Fruit fly (Drosophila melanogaster) whole organism, wandering third instar larva: ENCODE results near the gene dpp.

Experiments used
- Abd-B ChIP-seq: fragments of >200 bp; optimal IDR thresholded peaks from 2 replicates; lab custom pipeline; 2017; ENCODE audit warnings: missing biosample characterization, missing genetic modification characterization
- CG32264 ChIP-seq: fragments of 200-800 bp; sonication (Bioruptor generic); optimal IDR thresholded peaks from 2 replicates; lab custom pipeline; 2016; ENCODE audit warnings: missing biosample characterization, missing genetic modification characterization
- CrebA ChIP-seq: fragments of 200-800 bp; sonication (Bioruptor generic); optimal IDR thresholded peaks from 2 replicates; lab custom pipeline; 2016; ENCODE audit warnings: missing biosample characterization, mild to moderate bottlenecking, missing genetic modification characterization, borderline replicate concordance
- Dfd ChIP-seq: fragments of >200 bp; optimal IDR thresholded peaks from 2 replicates; lab custom pipeline; 2017; ENCODE audit warnings: missing biosample characterization, missing genetic modification characterization
- Dif ChIP-seq: fragments of 200-275, 200-300 bp; sonication (Bioruptor generic); optimal IDR thresholded peaks from 2 replicates; lab custom pipeline; 2018; ENCODE audit warnings: missing biosample characterization, missing genetic modification characterization; ENCODE audit not compliant: partially characterized antibody
- GATAd ChIP-seq: sonication (Bioruptor generic); optimal IDR thresholded peaks from 2 replicates; lab custom pipeline; 2016; ENCODE audit warnings: missing biosample characterization, missing genetic modification characterization
- HLH106 ChIP-seq: fragments of 200-800 bp; optimal IDR thresholded peaks from 3 replicates; lab custom pipeline; 2019; ENCODE audit warnings: missing biosample characterization, mild to moderate bottlenecking, missing genetic modification characterization, moderate library complexity
- Hr78 ChIP-seq: fragments of >200 bp; optimal IDR thresholded peaks from 2 replicates; lab custom pipeline; 2017; ENCODE audit warnings: missing biosample characterization, missing genetic modification characterization
- Hr83 ChIP-seq: fragments of 200-300 bp; sonication (Bioruptor generic); optimal IDR thresholded peaks from 2 replicates; lab custom pipeline; 2016; ENCODE audit warnings: missing biosample characterization, mild to moderate bottlenecking, missing genetic modification characterization, moderate library complexity; ENCODE audit not compliant: poor library complexity, severe bottlenecking
- Jra ChIP-seq: sonication (Bioruptor generic); optimal IDR thresholded peaks from 2 replicates; lab custom pipeline; 2016; ENCODE audit warnings: missing biosample characterization, missing genetic modification characterization
- Mio ChIP-seq: sonication (Bioruptor generic); optimal IDR thresholded peaks from 2 replicates; lab custom pipeline; 2016; ENCODE audit warnings: missing biosample characterization, missing genetic modification characterization
- Myc ChIP-seq: fragments of >200 bp; optimal IDR thresholded peaks from 2 replicates; lab custom pipeline; 2017
- N ChIP-seq: fragments of >200 bp; optimal IDR thresholded peaks from 2 replicates; lab custom pipeline; 2018; ENCODE audit warnings: missing biosample characterization, missing external identifiers, missing genetic modification characterization
- Rel ChIP-seq, 2 experiments: fragments of 200-800 bp; sonication (Bioruptor generic) in 1 of 2; optimal IDR thresholded peaks; 2 replicates in 1 of 2; 3 replicates in 1 of 2; lab custom pipeline; 2016 to 2019; ENCODE audit warnings: mild to moderate bottlenecking in 2 of 2, missing biosample characterization in 2 of 2, missing genetic modification characterization in 2 of 2, moderate library complexity in 1 of 2
- Sp1 ChIP-seq: fragments of 200-800 bp; sonication (Bioruptor generic); optimal IDR thresholded peaks from 3 replicates; lab custom pipeline; 2019; ENCODE audit warnings: missing biosample characterization, mild to moderate bottlenecking, missing genetic modification characterization, moderate library complexity
- Vsx2 ChIP-seq: fragments of 200-300, 225-300 bp; sonication (Bioruptor generic); optimal IDR thresholded peaks from 2 replicates; lab custom pipeline; 2018; ENCODE audit warnings: missing biosample characterization, missing genetic modification characterization; ENCODE audit not compliant: partially characterized antibody
- br ChIP-seq: fragments of 200-800 bp; sonication (Bioruptor generic); optimal IDR thresholded peaks from 2 replicates; lab custom pipeline; 2016; ENCODE audit warnings: missing biosample characterization, missing genetic modification characterization
- dl ChIP-seq, 2 experiments: fragments of 175-275, 200-275 bp in 1 of 2; fragments of 200-275 bp in 1 of 2; sonication (Bioruptor generic); optimal IDR thresholded peaks; lab custom pipeline; 2018; ENCODE audit warnings: mild to moderate bottlenecking in 2 of 2, missing biosample characterization in 2 of 2, missing genetic modification characterization in 2 of 2, moderate library complexity in 2 of 2; ENCODE audit not compliant: partially characterized antibody in 2 of 2, insufficient read depth in 1 of 2
- dmrt93B ChIP-seq: fragments of 200-800 bp; sonication (Bioruptor generic); optimal IDR thresholded peaks from 2 replicates; lab custom pipeline; 2018; ENCODE audit warnings: missing biosample characterization, mild to moderate bottlenecking, missing genetic modification characterization
- dsf ChIP-seq: sonication (Bioruptor generic); optimal IDR thresholded peaks from 2 replicates; lab custom pipeline; 2016; ENCODE audit warnings: missing biosample characterization, missing genetic modification characterization, borderline replicate concordance
- ey ChIP-seq: fragments of 200-800 bp; sonication (Bioruptor generic); optimal IDR thresholded peaks from 2 replicates; lab custom pipeline; 2016; ENCODE audit warnings: missing biosample characterization, missing genetic modification characterization
- foxo ChIP-seq, 2 experiments: fragments of 200-800 bp; sonication (Bioruptor generic); optimal IDR thresholded peaks; 2 replicates in 1 of 2; 3 replicates in 1 of 2; lab custom pipeline; 2016 to 2017; ENCODE audit warnings: missing biosample characterization in 2 of 2, missing genetic modification characterization in 2 of 2
- fru ChIP-seq: fragments of 200-800 bp; sonication (Bioruptor generic); optimal IDR thresholded peaks from 3 replicates; lab custom pipeline; 2016; ENCODE audit warnings: missing biosample characterization, mild to moderate bottlenecking, missing genetic modification characterization
- h ChIP-seq: fragments of 200-800 bp; sonication (Bioruptor generic); optimal IDR thresholded peaks from 3 replicates; lab custom pipeline; 2016; ENCODE audit warnings: missing biosample characterization, mild to moderate bottlenecking, missing genetic modification characterization
- pan ChIP-seq: fragments of >200 bp; optimal IDR thresholded peaks from 2 replicates; lab custom pipeline; 2017
- psq ChIP-seq: fragments of 200-800 bp; sonication (Bioruptor generic); optimal IDR thresholded peaks from 3 replicates; lab custom pipeline; 2017; ENCODE audit warnings: missing biosample characterization, mild to moderate bottlenecking, missing genetic modification characterization, moderate library complexity
- rgr ChIP-seq: fragments of 200-800 bp; sonication (Bioruptor generic); optimal IDR thresholded peaks from 3 replicates; lab custom pipeline; 2016; ENCODE audit warnings: missing biosample characterization, mild to moderate bottlenecking, missing genetic modification characterization
- sage ChIP-seq: fragments of 200-800 bp; sonication (Bioruptor generic); optimal IDR thresholded peaks from 2 replicates; lab custom pipeline; 2016; ENCODE audit warnings: missing biosample characterization, mild to moderate bottlenecking, missing genetic modification characterization
- sv ChIP-seq: fragments of 200-800 bp; sonication (Bioruptor generic); optimal IDR thresholded peaks from 3 replicates; lab custom pipeline; 2016; ENCODE audit warnings: missing biosample characterization, missing genetic modification characterization
- tai ChIP-seq: sonication (Bioruptor generic); optimal IDR thresholded peaks from 2 replicates; lab custom pipeline; 2016; ENCODE audit warnings: missing biosample characterization, missing genetic modification characterization
- woc ChIP-seq: sonication (Bioruptor generic); optimal IDR thresholded peaks from 2 replicates; lab custom pipeline; 2016; ENCODE audit warnings: missing biosample characterization, mild to moderate bottlenecking, missing genetic modification characterization

dpp gene

DNA sequence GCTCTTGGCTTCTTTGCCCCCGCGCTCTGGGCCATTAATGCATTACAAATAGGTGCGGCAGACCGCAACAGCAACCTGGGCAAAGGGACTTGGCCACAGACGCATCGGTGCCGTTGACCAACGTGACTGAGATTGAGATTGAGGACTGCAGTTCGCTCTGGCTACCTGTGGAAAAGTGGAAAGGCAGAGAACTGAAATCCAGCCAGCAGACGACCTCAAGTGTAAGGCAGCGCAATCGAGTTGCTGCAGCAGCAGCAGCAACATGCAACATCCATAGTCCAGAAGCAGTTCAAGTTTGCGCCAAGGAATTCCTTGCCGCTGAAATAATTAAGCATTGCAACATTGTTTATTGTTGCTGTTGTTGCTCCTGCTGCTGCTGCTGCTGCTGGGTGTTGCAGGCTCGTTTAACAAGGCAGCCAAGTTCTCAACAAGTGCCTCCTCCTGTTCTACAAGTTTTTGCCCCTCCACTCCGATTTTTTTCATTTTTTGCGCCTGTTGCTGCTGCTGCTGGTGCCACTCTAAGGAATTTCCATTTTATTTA lies 2.5 kb upstream of the dpp start:
- TF ChIP-seq dmrt93B (GFP tag; lab: Kevin White, UChicago) (no peak), dsf (GFP tag; lab: Kevin White, UChicago) (no peak), Abd-B (GFP tag; lab: Kevin White, UChicago) (no peak), CrebA (GFP tag; lab: Kevin White, UChicago) (no peak), foxo (GFP tag; optimal IDR thresholded peaks at IDR 0.05; lab: Kevin White, UChicago) (no peak), fru (GFP tag; lab: Kevin White, UChicago) (no peak), pan (lab: Kevin White, UChicago) (no peak), Dif (GFP tag; lab: Kevin White, UChicago) (no peak), sv (GFP tag; lab: Kevin White, UChicago) (no peak), N (GFP tag; lab: Kevin White, UChicago) (no peak), psq (no peak), Vsx2 (GFP tag; lab: Kevin White, UChicago) (no peak), br (no peak), Jra (GFP tag; lab: Kevin White, UChicago) (no peak), HLH106 (tag; lab: Kevin White, UChicago) (no peak)

DNA sequence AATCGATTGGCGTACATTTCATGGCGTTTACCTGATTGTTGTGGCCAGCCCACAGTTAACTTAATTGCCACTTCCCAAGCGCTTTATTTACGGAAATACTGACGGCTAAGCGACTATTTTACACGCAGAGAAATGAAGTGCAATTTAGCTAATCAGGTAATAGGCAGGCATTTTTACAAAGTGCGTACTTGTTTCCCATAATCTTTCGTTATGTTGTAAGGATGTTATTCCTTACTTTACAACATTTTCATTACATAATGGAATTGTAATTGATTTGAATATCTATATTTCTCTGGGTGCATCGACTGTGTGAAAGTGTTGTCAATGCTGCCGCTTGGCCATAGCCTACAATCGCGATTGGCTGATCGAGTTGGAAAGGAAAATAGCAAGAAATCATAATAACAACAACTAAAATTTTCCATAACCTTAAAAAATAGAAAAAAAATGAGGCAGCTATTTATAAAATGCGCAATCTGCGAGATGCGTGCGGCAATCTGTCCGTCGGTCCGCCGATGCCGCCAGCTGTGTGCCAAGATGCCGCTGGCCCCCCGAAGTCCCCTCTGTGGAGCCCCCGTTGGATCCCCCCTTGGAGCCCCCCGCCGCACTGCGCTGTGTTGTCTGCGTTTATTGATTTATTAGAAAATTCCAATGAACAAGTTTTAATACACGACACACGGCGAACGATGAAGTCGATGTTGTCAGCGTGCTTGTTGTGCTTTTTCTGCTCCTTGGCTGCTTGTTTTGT lies 1.6 kb upstream of the dpp start:
- TF ChIP-seq dsf (GFP tag; lab: Kevin White, UChicago) (no peak), tai (no peak), pan (lab: Kevin White, UChicago) (no peak), CG32264 (no peak), Sp1 (GFP tag; lab: Kevin White, UChicago) (no peak), dmrt93B (GFP tag; lab: Kevin White, UChicago) (no peak), fru (GFP tag; lab: Kevin White, UChicago) (peak; percentile 7), Hr78 (no peak), sv (GFP tag; lab: Kevin White, UChicago) (peak; percentile 10), Dfd (GFP tag; lab: Kevin White, UChicago) (peak; percentile 98), Jra (GFP tag; lab: Kevin White, UChicago) (no peak), GATAd (GFP tag; lab: Kevin White, UChicago) (no peak), br (no peak), sage (GFP tag; lab: Kevin White, UChicago) (no peak), Hr83 (GFP tag; lab: Kevin White, UChicago) (no peak), Vsx2 (GFP tag; lab: Kevin White, UChicago) (no peak), Mio (GFP tag; lab: Kevin White, UChicago) (no peak), ey (no peak), psq (no peak), woc (GFP tag; lab: Kevin White, UChicago) (no peak), foxo (GFP tag; optimal IDR thresholded peaks at IDR 0.05; lab: Kevin White, UChicago) (peak in 1 of 2 experiments; percentile 7), rgr (GFP tag; lab: Kevin White, UChicago) (peak; percentile 16), h (GFP tag; lab: Kevin White, UChicago) (peak; percentile 25)

- TF ChIP-seq Dfd (GFP tag; lab: Kevin White, UChicago) = peak; percentile 87
- TF ChIP-seq CG32264 = no peak
Observed at dm6 chr2L:2427384-2428208, 576 bp upstream of the dpp start.

DNA sequence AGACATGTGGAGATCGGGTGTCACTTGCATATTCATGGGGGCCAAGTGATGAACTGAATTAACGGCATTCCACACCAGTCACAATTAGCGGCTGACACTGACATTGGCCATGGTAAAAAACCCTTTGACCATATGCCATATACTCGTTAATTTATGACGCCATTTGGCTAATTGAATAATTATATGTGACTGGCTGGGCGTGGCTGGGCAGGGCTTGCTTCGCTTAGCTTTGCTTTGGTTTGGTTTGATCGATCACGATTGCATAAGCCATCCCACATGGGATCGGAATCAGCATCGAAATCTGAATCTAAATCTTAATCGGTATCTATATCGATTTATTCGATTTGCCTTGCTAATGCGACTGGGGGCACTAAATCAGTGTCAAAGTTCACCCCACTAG lies 1.4 kb downstream of the dpp start:
- no peak for TF ChIP-seq Dfd (GFP tag; lab: Kevin White, UChicago)
- no peak for TF ChIP-seq Hr78
- TF ChIP-seq Mio (GFP tag; lab: Kevin White, UChicago) = no peak
- TF ChIP-seq sv (GFP tag; lab: Kevin White, UChicago) = no peak
- no peak for TF ChIP-seq Vsx2 (GFP tag; lab: Kevin White, UChicago)
- TF ChIP-seq h (GFP tag; lab: Kevin White, UChicago) = no peak
- no peak for TF ChIP-seq pan (lab: Kevin White, UChicago)
- no peak for TF ChIP-seq Rel (GFP tag; optimal IDR thresholded peaks at IDR 0.05; lab: Kevin White, UChicago)
- no peak for TF ChIP-seq Rel (tag; optimal IDR thresholded peaks at IDR 0.05; lab: Kevin White, UChicago)
- no peak for TF ChIP-seq dl (GFP tag; optimal IDR thresholded peaks at IDR 0.05; lab: Kevin White, UChicago; ENCODE audit: insufficient read depth in 1 of 2, partially characterized antibody in 2 of 2)
- no peak for TF ChIP-seq Myc (lab: Kevin White, UChicago)
- TF ChIP-seq, all 38 proteins: peak for 0
